Worm (Caenorhabditis elegans) whole organism, L4/young adult: ENCODE data around the gene atg-7.

ENCODE experiments used
- W03F9.2 ChIP-seq: fragments of 150-350 bp; optimal IDR thresholded peaks from 2 replicates; lab custom pipeline; 2014; ENCODE audit warnings: missing biosample characterization, missing genetic modification characterization
- him-1 ChIP-seq: sonication (generic microtip); optimal IDR thresholded peaks from 2 replicates; lab custom pipeline; 2016; ENCODE audit warnings: missing genotype, missing genetic modification reagents, missing genetic modification characterization, missing compliant biosample characterization

DNA sequence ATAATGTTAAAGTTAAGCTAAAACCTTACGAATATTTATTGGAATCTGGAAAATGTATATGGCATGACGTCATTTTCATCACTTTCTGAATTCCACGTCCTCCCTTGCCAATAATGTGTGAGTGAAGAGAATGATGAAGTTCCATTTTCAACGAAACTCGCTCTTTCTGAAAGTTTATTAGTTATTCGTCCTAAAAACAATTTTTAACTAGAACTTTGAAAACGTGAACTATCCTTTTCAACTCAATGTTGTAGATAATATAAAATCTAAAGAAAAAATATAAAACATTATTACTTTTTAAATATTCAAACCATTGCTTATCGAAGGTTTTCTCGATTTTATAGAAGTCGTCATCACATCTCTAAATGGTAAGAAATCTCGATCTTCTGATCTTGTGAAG is 8.7 kb upstream of the atg-7 start, which contains the start of gene M7.7:
- no peak for TF ChIP-seq W03F9.2 (tag; lab: Kevin White, UChicago)
- no peak for TF ChIP-seq him-1 (tag; lab: Kevin White, UChicago)
